Worm (Caenorhabditis elegans): ENCODE measurements around the gene srw-11.
"Not testable (repeated sequence)": the region's sequence is repeated elsewhere in the genome, so short reads cannot be mapped to it uniquely, and the experiment has no call there.

DNA sequence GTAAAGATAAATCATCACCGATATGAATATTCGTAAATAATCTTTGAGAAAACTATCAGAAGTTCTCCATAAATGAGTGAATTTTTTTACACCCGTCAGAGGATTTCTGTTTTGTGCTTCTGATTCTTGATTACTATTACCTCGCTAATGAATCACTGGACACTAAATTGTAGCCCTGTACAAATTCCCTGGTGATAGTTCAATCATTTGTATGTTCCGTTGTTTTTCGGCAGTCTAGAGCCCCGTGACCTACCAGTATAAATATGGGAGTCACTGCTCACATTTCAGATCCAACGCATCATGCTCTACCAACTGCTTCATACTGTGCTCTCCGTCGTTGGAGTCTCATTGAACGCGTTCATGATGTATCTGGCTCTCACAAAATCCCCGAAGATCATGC, 10.2 kb upstream of the srw-11 start, which contains the start of gene srd-28:
- TF ChIP-seq T26A5.8 (tag; optimal IDR thresholded peaks at IDR 0.05); nhr-90 (tag; optimal IDR thresholded peaks at IDR 0.05); ccch-3 (GFP tag; optimal IDR thresholded peaks at IDR 0.05); ceh-58 (GFP tag; IDR thresholded peaks at IDR 0.05); ZK185.1 (tag; optimal IDR thresholded peaks at IDR 0.05; ENCODE audit: poor library complexity, severe bottlenecking); F57A8.1 (GFP tag; optimal IDR thresholded peaks at IDR 0.05); ama-1 (optimal IDR thresholded peaks at IDR 0.05); ama-1 (GFP tag; optimal IDR thresholded peaks at IDR 0.05); F23B12.7 (tag; optimal IDR thresholded peaks at IDR 0.05; ENCODE audit: insufficient read depth); pha-4 (tag; optimal IDR thresholded peaks at IDR 0.05); hrde-1 (tag; optimal IDR thresholded peaks at IDR 0.05; ENCODE audit: borderline replicate concordance): not testable (repeated sequence)

Measured in whole organism, young adult.